Fruit fly (Drosophila melanogaster): Measurements from ENCODE around the gene CG14963.

CG14963 gene

DNA sequence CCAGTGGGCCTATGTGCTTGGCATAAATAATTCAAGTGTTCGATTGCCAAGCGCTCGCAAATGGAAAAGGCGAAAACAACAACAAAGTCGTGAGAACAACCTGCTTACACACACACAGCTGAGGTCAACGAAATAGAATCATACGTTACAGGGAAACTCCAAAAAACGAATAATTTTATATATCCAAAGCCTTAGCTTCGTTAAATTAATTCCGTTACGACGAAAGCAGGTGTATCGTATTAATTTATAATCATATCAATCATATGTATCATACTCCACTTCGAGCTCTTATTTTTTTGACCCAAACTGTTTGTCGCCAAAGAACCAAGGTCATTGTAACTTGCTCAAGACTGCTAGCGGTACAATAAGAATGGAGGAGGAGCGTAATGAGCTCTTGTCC is 7.1 kb upstream of the CG14963 start (continued):
- TF ChIP-seq cwo (GFP tag; optimal IDR thresholded peaks at IDR 0.05) (peak; percentile 85), pho (GFP tag; optimal IDR thresholded peaks at IDR 0.05) (peak; percentile 54), sens-2 (GFP tag; IDR thresholded peaks at IDR 0.05) (peak; percentile 53; the same call in 1 of the 2 replicates), mam (GFP tag; optimal IDR thresholded peaks at IDR 0.05) (peak; percentile 88), Dp (GFP tag; optimal IDR thresholded peaks at IDR 0.05) (no peak), CG8089 (GFP tag; optimal IDR thresholded peaks at IDR 0.05) (peak; percentile 61), pita (GFP tag; optimal IDR thresholded peaks at IDR 0.05) (no peak), Atf-2 (GFP tag; optimal IDR thresholded peaks at IDR 0.05) (peak; percentile 58), CG14667 (GFP tag; IDR thresholded peaks at IDR 0.05) (peak; percentile 75), Poxn (GFP tag; IDR thresholded peaks at IDR 0.05) (peak; percentile 68), so (GFP tag; IDR thresholded peaks at IDR 0.05) (peak; percentile 70; the same call in 2 of the 3 replicates), CG9817 (tag; optimal IDR thresholded peaks at IDR 0.05) (peak; percentile 76), CG6254 (GFP tag; optimal IDR thresholded peaks at IDR 0.05) (peak; percentile 88), bigmax (GFP tag; optimal IDR thresholded peaks at IDR 0.05) (peak; percentile 19), CG12299 (tag; optimal IDR thresholded peaks at IDR 0.05) (peak; percentile 66), BtbVII (GFP tag; optimal IDR thresholded peaks at IDR 0.05) (peak; percentile 92), CG5953 (GFP tag; IDR thresholded peaks at IDR 0.05) (peak; percentile 29; the same call in 1 of the 2 replicates), Dek (tag; optimal IDR thresholded peaks at IDR 0.05) (peak; percentile 80), tx (GFP tag; optimal IDR thresholded peaks at IDR 0.05) (peak; percentile 35), ems (GFP tag; optimal IDR thresholded peaks at IDR 0.05) (peak; percentile 88), CG6854 (GFP tag; optimal IDR thresholded peaks at IDR 0.05) (peak; percentile 82), Aef1 (GFP tag; IDR thresholded peaks at IDR 0.05) (peak; percentile 84), Taf1 (GFP tag; IDR thresholded peaks at IDR 0.05) (peak; percentile 82), HLHmδ (GFP tag; optimal IDR thresholded peaks at IDR 0.05) (no peak), Neu2 (GFP tag; optimal IDR thresholded peaks at IDR 0.05; ENCODE audit: borderline replicate concordance) (no peak), jigr1 (GFP tag; IDR thresholded peaks at IDR 0.05) (peak; percentile 23; the same call in 1 of the 3 replicates), CG1792 (GFP tag; optimal IDR thresholded peaks at IDR 0.05) (peak; percentile 58), Mrtf (GFP tag; IDR thresholded peaks at IDR 0.05) (peak; percentile 85), CG43689 (GFP tag; IDR thresholded peaks at IDR 0.05) (no peak), CG8765 (GFP tag; IDR thresholded peaks at IDR 0.05) (peak; percentile 71), ab (GFP tag; optimal IDR thresholded peaks at IDR 0.05) (peak; percentile 46), CG17361 (GFP tag; IDR thresholded peaks at IDR 0.05) (no peak; the same call in 2 of the 3 replicates), Hey (tag; optimal IDR thresholded peaks at IDR 0.05) (no peak), trh (GFP tag; optimal IDR thresholded peaks at IDR 0.05) (peak; percentile 38), btn (GFP tag; optimal IDR thresholded peaks at IDR 0.05) (peak; percentile 66), en (GFP tag; optimal IDR thresholded peaks at IDR 0.05) (peak; percentile 79), Fer1 (GFP tag; optimal IDR thresholded peaks at IDR 0.05) (no peak), H2.0 (GFP tag; IDR thresholded peaks at IDR 0.05) (peak; percentile 78), Dip2 (GFP tag; IDR thresholded peaks at IDR 0.05) (no peak), tin (GFP tag; optimal IDR thresholded peaks at IDR 0.05) (peak; percentile 86), CG14014 (GFP tag; IDR thresholded peaks at IDR 0.05) (peak; percentile 89), gfzf (GFP tag; optimal IDR thresholded peaks at IDR 0.05) (no peak), disco-r (GFP tag; optimal IDR thresholded peaks at IDR 0.05) (peak; percentile 79), HLH54F (GFP tag; optimal IDR thresholded peaks at IDR 0.05) (peak; percentile 77), sd (tag; optimal IDR thresholded peaks at IDR 0.05) (no peak), peb (GFP tag; IDR thresholded peaks at IDR 0.05) (peak; percentile 70), ara (GFP tag; IDR thresholded peaks at IDR 0.05) (peak; percentile 89), Xbp1 (GFP tag; optimal IDR thresholded peaks at IDR 0.05) (peak; percentile 85), CG3281 (GFP tag; optimal IDR thresholded peaks at IDR 0.05) (peak; percentile 93), CG9727 (GFP tag; optimal IDR thresholded peaks at IDR 0.05) (peak; percentile 80), Atf6 (GFP tag; IDR thresholded peaks at IDR 0.05) (peak; percentile 90), Vsx1 (GFP tag; optimal IDR thresholded peaks at IDR 0.05) (no peak)
